Worm (Caenorhabditis elegans) whole organism, midembryonic: ENCODE data around the gene fbxa-77.

Experiments used
- cog-1 ChIP-seq: sonication (generic microtip); optimal IDR thresholded peaks from 2 replicates; lab custom pipeline; 2016; ENCODE audit warnings: missing genetic modification characterization, missing compliant biosample characterization
- ref-1 ChIP-seq: fragments of 200-800 bp; sonication (Bioruptor generic); conservative IDR thresholded peaks from 2 replicates; pipeline ENCODE4 v1.3.6; 2022; ENCODE audit warnings: missing genetic modification reagents, missing genetic modification characterization, missing compliant biosample characterization
- ztf-23 ChIP-seq: fragments of 200-800 bp; sonication (Bioruptor generic); IDR thresholded peaks from 2 replicates; pipeline ENCODE4 v1.3.6; 2022; ENCODE audit warnings: missing genetic modification reagents, missing genetic modification characterization, missing compliant biosample characterization

- TF ChIP-seq ztf-23 (GFP tag; lab: Robert Waterston, UW) (no peak), ref-1 (GFP tag; lab: Robert Waterston, UW) (no peak), cog-1 (tag; lab: Kevin White, UChicago) (no peak)
These were observed 46.0 kb downstream of the fbxa-77 start, which contains the start of gene fbxa-35 for ce11 chrIII:1295149-1295716.
